Fruit fly (Drosophila melanogaster): ENCODE results near the gene CG31546.

Gene CG31546

DNA sequence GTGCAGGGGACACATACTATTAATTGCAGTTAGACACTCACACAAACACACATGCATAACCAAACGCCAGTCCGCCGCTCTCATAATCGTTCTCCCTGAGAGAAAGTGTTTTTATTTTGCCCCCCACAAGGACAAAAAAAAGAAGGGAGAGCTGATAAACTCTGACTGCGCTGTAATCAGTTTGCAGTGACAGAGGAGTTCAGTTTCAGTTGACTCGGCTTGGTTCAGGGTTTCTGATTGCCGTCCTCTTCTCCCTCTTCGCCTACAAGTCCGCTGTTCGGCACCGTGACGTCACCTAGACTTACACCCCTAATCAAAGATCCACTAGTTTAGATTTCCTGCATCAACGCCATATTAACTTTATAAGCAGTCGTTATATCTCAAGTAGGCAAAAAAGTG is 35.8 kb upstream of the CG31546 start:
- TF ChIP-seq CG5204 (GFP tag; optimal IDR thresholded peaks at IDR 0.05): no peak
- no peak for TF ChIP-seq CG1620 (GFP tag; optimal IDR thresholded peaks at IDR 0.05)
- TF ChIP-seq CG11617 (GFP tag; optimal IDR thresholded peaks at IDR 0.05): no peak
- no peak for TF ChIP-seq Hr96 (GFP tag; optimal IDR thresholded peaks at IDR 0.05)
- no peak for TF ChIP-seq CG7101 (tag; optimal IDR thresholded peaks at IDR 0.05)
- no peak for TF ChIP-seq bab1 (GFP tag; optimal IDR thresholded peaks at IDR 0.05)
- TF ChIP-seq kay (GFP tag; ENCODE audit: borderline replicate concordance): peak; percentile 14
- no peak for TF ChIP-seq Clk (GFP tag; optimal IDR thresholded peaks at IDR 0.05)
- TF ChIP-seq cic (GFP tag; optimal IDR thresholded peaks at IDR 0.05): peak; percentile 25
- TF ChIP-seq CG12768 (GFP tag; optimal IDR thresholded peaks at IDR 0.05): peak; percentile 24
- TF ChIP-seq CG33017 (tag; optimal IDR thresholded peaks at IDR 0.05): no peak
- TF ChIP-seq cnc (optimal IDR thresholded peaks at IDR 0.05): no peak
- TF ChIP-seq CG14711 (tag; optimal IDR thresholded peaks at IDR 0.05): no peak
- TF ChIP-seq tj (GFP tag; optimal IDR thresholded peaks at IDR 0.05): peak; percentile 63
- no peak for TF ChIP-seq toe (GFP tag; optimal IDR thresholded peaks at IDR 0.05)
- no peak for TF ChIP-seq CG7045 (GFP tag; optimal IDR thresholded peaks at IDR 0.05)
- no peak for TF ChIP-seq ovo (GFP tag; optimal IDR thresholded peaks at IDR 0.05)
- TF ChIP-seq Mnt (GFP tag; optimal IDR thresholded peaks at IDR 0.05): no peak
- no peak for TF ChIP-seq pad (GFP tag; optimal IDR thresholded peaks at IDR 0.05)
- TF ChIP-seq Crg-1 (GFP tag; optimal IDR thresholded peaks at IDR 0.05): no peak

DNA sequence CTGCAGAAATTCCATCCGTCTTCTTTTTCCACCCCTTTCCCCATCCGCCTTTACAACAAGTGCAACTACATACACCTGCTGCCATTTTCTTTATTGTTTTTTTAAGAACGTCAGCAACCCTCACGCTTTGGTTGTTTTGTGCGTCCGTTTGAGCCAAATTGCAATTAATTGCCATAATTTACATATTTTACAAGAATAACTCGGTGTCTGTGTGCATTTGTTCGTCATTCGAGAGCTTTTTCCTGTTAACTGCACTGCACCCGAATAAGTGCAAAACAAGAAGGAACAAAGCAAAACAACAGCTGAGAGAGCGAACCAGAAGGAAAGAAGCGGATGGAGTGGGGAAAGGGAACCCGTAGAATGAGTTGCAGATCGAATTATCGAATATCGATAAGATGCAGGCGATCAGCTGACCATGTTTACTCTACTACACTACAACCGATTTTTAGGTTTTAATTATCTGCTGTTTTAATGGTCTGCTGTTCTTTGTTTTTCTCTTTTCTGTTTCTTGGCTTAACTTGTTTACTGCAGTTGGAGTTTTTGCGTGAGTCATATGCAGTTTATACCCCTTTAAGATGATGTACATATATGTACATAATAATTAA is 35.3 kb upstream of the CG31546 start:
- TF ChIP-seq ovo (GFP tag; optimal IDR thresholded peaks at IDR 0.05) (no peak), kay (GFP tag; ENCODE audit: borderline replicate concordance) (peak; percentile 64), toe (GFP tag; optimal IDR thresholded peaks at IDR 0.05) (no peak), bab1 (GFP tag; optimal IDR thresholded peaks at IDR 0.05) (no peak), CG11617 (GFP tag; optimal IDR thresholded peaks at IDR 0.05) (peak; percentile 0), tj (GFP tag; optimal IDR thresholded peaks at IDR 0.05) (peak; percentile 65), cnc (optimal IDR thresholded peaks at IDR 0.05) (peak; percentile 20 to 54), CG33017 (tag; optimal IDR thresholded peaks at IDR 0.05) (no peak), CG1620 (GFP tag; optimal IDR thresholded peaks at IDR 0.05) (no peak), CG7101 (tag; optimal IDR thresholded peaks at IDR 0.05) (no peak), CG14711 (tag; optimal IDR thresholded peaks at IDR 0.05) (no peak), pad (GFP tag; optimal IDR thresholded peaks at IDR 0.05) (peak; percentile 72), CG12768 (GFP tag; optimal IDR thresholded peaks at IDR 0.05) (no peak), Mnt (GFP tag; optimal IDR thresholded peaks at IDR 0.05) (no peak)

DNA sequence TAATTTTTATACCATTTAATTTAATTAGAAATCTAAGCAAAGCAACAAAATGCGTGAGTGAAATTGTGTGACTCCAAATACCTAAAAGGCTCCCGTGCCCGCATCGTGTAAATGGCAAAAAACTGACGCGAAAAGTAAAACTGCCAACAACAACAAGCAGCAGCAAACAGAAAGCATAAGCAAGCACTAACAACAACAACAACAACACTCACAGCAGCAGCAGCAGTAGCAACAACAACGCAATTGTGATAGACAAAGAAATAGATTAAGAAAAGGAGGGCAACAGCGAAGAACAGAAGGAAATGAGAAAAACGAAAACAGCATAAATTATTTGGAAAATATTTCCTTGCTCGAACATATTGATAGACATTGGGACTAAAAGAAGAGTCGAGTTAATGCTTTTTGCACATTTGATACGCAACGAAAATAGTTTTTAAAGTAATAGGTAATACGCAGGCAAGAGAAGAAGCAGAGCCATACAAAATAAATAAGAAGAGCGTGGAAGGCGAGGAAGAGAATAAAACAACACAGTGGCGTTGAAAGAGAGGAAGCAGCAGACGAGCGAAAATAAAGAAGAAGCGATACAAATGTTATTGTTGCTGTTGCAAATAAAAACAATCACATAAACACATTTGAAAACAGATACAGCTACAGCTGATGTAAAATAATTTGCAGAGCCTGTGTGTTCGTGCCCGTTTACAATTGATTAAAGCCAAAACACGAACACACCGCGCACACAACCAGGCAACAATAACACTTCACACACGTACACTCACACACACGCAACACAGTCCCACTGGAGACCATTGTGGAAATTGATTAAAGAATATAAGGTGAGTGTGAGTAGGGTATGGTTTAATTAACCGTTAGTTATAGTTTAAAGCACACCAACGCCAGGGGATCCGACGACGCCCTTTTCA is 34.6 kb upstream of the CG31546 start:
- TF ChIP-seq Mnt (GFP tag; optimal IDR thresholded peaks at IDR 0.05) (no peak), CG7101 (tag; optimal IDR thresholded peaks at IDR 0.05) (no peak), CG11617 (GFP tag; optimal IDR thresholded peaks at IDR 0.05) (no peak), bab1 (GFP tag; optimal IDR thresholded peaks at IDR 0.05) (no peak), toe (GFP tag; optimal IDR thresholded peaks at IDR 0.05) (no peak), Clk (GFP tag; optimal IDR thresholded peaks at IDR 0.05) (no peak), CG7045 (GFP tag; optimal IDR thresholded peaks at IDR 0.05) (no peak), Hr96 (GFP tag; optimal IDR thresholded peaks at IDR 0.05) (no peak), tj (GFP tag; optimal IDR thresholded peaks at IDR 0.05) (no peak), cic (GFP tag; optimal IDR thresholded peaks at IDR 0.05) (peak; percentile 76), CG33017 (tag; optimal IDR thresholded peaks at IDR 0.05) (no peak), kay (GFP tag; ENCODE audit: borderline replicate concordance) (no peak), CG12768 (GFP tag; optimal IDR thresholded peaks at IDR 0.05) (peak; percentile 9), CG5204 (GFP tag; optimal IDR thresholded peaks at IDR 0.05) (no peak), ovo (GFP tag; optimal IDR thresholded peaks at IDR 0.05) (peak; percentile 9), pad (GFP tag; optimal IDR thresholded peaks at IDR 0.05) (peak; percentile 87), Crg-1 (GFP tag; optimal IDR thresholded peaks at IDR 0.05) (no peak), CG1620 (GFP tag; optimal IDR thresholded peaks at IDR 0.05) (no peak), CG14711 (tag; optimal IDR thresholded peaks at IDR 0.05) (no peak), cnc (optimal IDR thresholded peaks at IDR 0.05) (no peak)

DNA sequence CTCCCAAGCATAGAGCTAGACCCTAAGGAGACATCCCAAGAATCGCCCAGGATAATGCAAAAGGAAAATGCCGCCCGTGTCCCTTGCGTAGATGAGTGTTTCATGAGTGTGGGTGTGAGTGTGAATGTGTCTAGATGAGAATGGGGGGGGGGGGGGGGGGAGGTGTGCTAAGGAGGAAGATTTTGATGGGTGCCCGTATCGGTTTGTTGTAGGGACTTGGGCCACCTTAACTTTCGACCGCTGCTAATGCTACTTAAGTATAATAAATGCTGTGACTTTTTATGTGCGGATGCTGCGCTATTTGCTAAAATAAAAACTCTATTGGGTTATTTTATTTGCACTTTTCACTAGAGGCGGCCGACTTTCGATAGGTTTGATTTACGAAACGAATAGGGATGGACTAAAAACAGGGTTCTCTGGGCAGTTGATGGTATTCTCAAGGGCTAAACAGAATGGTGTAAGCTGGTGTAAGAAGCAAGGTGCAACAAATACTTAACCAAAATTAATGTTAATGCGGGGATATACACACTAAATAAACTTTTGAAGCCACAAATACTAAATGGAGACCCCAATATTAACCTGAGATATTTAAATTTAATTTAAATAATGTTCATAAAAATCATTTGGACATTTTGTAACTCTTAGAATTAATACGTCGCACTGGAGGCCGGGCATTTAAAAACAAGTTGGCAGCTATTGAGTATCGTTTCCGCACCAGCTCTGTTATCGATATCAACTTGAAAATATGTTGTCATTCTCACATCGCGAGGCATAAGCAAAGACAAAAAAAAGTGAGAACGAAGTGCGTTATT is 33.7 kb upstream of the CG31546 start, which contains the start of the genes Xe7 and Atg17:
Xe7 (minus strand) TSS at position 407 of the 812 bp plus-strand sequence.
Atg17 (plus strand) TSS at position 786 of the 812 bp plus-strand sequence.
- TF ChIP-seq Crg-1 (GFP tag; optimal IDR thresholded peaks at IDR 0.05) (peak; percentile 94), Hr96 (GFP tag; optimal IDR thresholded peaks at IDR 0.05) (peak; percentile 94), CG14711 (tag; optimal IDR thresholded peaks at IDR 0.05) (peak; percentile 90), cnc (optimal IDR thresholded peaks at IDR 0.05) (peak in 1 of 2 experiments; percentile 57), Clk (GFP tag; optimal IDR thresholded peaks at IDR 0.05) (peak; percentile 88), CG7101 (tag; optimal IDR thresholded peaks at IDR 0.05) (peak; percentile 93), pad (GFP tag; optimal IDR thresholded peaks at IDR 0.05) (peak; percentile 79), ovo (GFP tag; optimal IDR thresholded peaks at IDR 0.05) (peak; percentile 91), cic (GFP tag; optimal IDR thresholded peaks at IDR 0.05) (peak; percentile 29), kay (GFP tag; ENCODE audit: borderline replicate concordance) (peak; percentile 51), CG1620 (GFP tag; optimal IDR thresholded peaks at IDR 0.05) (peak; percentile 96), CG11617 (GFP tag; optimal IDR thresholded peaks at IDR 0.05) (peak; percentile 92), CG12768 (GFP tag; optimal IDR thresholded peaks at IDR 0.05) (peak; percentile 95), tj (GFP tag; optimal IDR thresholded peaks at IDR 0.05) (peak; percentile 59), CG5204 (GFP tag; optimal IDR thresholded peaks at IDR 0.05) (peak; percentile 97), bab1 (GFP tag; optimal IDR thresholded peaks at IDR 0.05) (peak; percentile 84), Mnt (GFP tag; optimal IDR thresholded peaks at IDR 0.05) (peak; percentile 86), CG33017 (tag; optimal IDR thresholded peaks at IDR 0.05) (peak; percentile 89), toe (GFP tag; optimal IDR thresholded peaks at IDR 0.05) (peak; percentile 98), CG7045 (GFP tag; optimal IDR thresholded peaks at IDR 0.05) (peak; percentile 92)

All from whole organism, adult.